Fruit fly (Drosophila melanogaster) whole organism, embryonic: ENCODE measurements around the gene Set2.

Experiments used
- Atf-2 ChIP-seq: fragments of 200-800 bp; sonication (Bioruptor generic); optimal IDR thresholded peaks from 2 replicates; lab custom pipeline; 2016; ENCODE audit warnings: missing biosample characterization, missing genetic modification characterization
- CG10959 ChIP-seq: fragments of 200-800 bp; sonication (Bioruptor generic); IDR thresholded peaks from 2 replicates; pipeline ENCODE4 v1.3.6; 2022; ENCODE audit warnings: missing biosample characterization, missing genetic modification characterization
- CG11696 ChIP-seq: fragments of 200-800 bp; sonication (Bioruptor generic); IDR thresholded peaks from 2 replicates; pipeline ENCODE4 v1.3.6; 2022; ENCODE audit warnings: missing biosample characterization, missing genetic modification characterization
- CG11723 ChIP-seq: fragments of 200-800 bp; sonication (Bioruptor generic); optimal IDR thresholded peaks from 2 replicates; lab custom pipeline; 2017; ENCODE audit warnings: missing biosample characterization, mild to moderate bottlenecking, missing genetic modification characterization
- CG12219 ChIP-seq: fragments of 200-800 bp; sonication (Bioruptor generic); optimal IDR thresholded peaks from 3 replicates; lab custom pipeline; 2018; ENCODE audit warnings: missing biosample characterization, mild to moderate bottlenecking, missing genetic modification characterization
- CG13123 ChIP-seq: fragments of 200-800 bp; sonication (Bioruptor generic); optimal IDR thresholded peaks from 2 replicates; lab custom pipeline; 2016; ENCODE audit warnings: missing biosample characterization, missing genetic modification characterization
- CG13775 ChIP-seq: fragments of 200-800 bp; sonication (Bioruptor generic); optimal IDR thresholded peaks from 3 replicates; lab custom pipeline; 2017; ENCODE audit warnings: missing biosample characterization, mild to moderate bottlenecking, missing genetic modification characterization
- CG15514 ChIP-seq: fragments of 200-800 bp; sonication (Bioruptor generic); optimal IDR thresholded peaks from 3 replicates; lab custom pipeline; 2017; ENCODE audit warnings: missing biosample characterization, missing genetic modification characterization, mild to moderate bottlenecking, moderate library complexity, missing genetic modification reagents
- CG17328 ChIP-seq: fragments of 200-800 bp; sonication (Bioruptor generic); IDR thresholded peaks from 2 replicates; pipeline ENCODE4 v1.3.6; 2022; ENCODE audit warnings: missing biosample characterization, missing genetic modification characterization
- CG17361 ChIP-seq: fragments of 200-800 bp; sonication (Bioruptor generic); IDR thresholded peaks from 3 replicates; pipeline ENCODE4 v1.3.6; 2022; ENCODE audit warnings: missing biosample characterization, missing genetic modification characterization
- CG17385 ChIP-seq: fragments of 200-800 bp; sonication (Bioruptor generic); optimal IDR thresholded peaks from 3 replicates; lab custom pipeline; 2018; ENCODE audit warnings: missing biosample characterization, mild to moderate bottlenecking, missing genetic modification characterization
- CG17568 ChIP-seq: fragments of 200-800 bp; sonication (Bioruptor generic); optimal IDR thresholded peaks from 2 replicates; lab custom pipeline; 2018; ENCODE audit warnings: missing biosample characterization, mild to moderate bottlenecking, missing genetic modification characterization, moderate library complexity
- CG2120 ChIP-seq: fragments of 200-800 bp; sonication (Bioruptor generic); optimal IDR thresholded peaks from 3 replicates; lab custom pipeline; 2016; ENCODE audit warnings: missing biosample characterization, missing genetic modification characterization
- CG2199 ChIP-seq: fragments of 200-800 bp; sonication (Bioruptor generic); IDR thresholded peaks from 3 replicates; pipeline ENCODE4 v1.3.6; 2022; ENCODE audit warnings: missing biosample characterization, missing genetic modification characterization
- CG2875 ChIP-seq: fragments of 200-800 bp; sonication (Bioruptor generic); optimal IDR thresholded peaks from 2 replicates; lab custom pipeline; 2017; ENCODE audit warnings: missing biosample characterization, mild to moderate bottlenecking, missing genetic modification characterization, missing genetic modification reagents
- CG30403 ChIP-seq: fragments of 200-800 bp; sonication (Bioruptor generic); optimal IDR thresholded peaks from 3 replicates; lab custom pipeline; 2016; ENCODE audit warnings: missing biosample characterization, missing genetic modification characterization
- CG32767 ChIP-seq: fragments of 200-800 bp; sonication (Bioruptor generic); IDR thresholded peaks from 2 replicates; pipeline ENCODE4 v1.3.6; 2022; ENCODE audit warnings: missing biosample characterization, missing genetic modification characterization
- CG34224 ChIP-seq: fragments of 200-800 bp; sonication (Bioruptor generic); IDR thresholded peaks from 3 replicates; pipeline ENCODE4 v1.3.6; 2022; ENCODE audit warnings: missing biosample characterization, missing genetic modification characterization; ENCODE audit not compliant: partially characterized antibody
- CG4360 ChIP-seq: fragments of 200-800 bp; sonication (Bioruptor generic); IDR thresholded peaks from 2 replicates; pipeline ENCODE4 v1.3.6; 2022; ENCODE audit warnings: missing biosample characterization, missing genetic modification characterization
- CG6813 ChIP-seq: fragments of 200-800 bp; sonication (Bioruptor generic); optimal IDR thresholded peaks from 2 replicates; lab custom pipeline; 2017; ENCODE audit warnings: missing biosample characterization, missing genetic modification characterization, mild to moderate bottlenecking, moderate library complexity, missing genetic modification reagents
- CG8765 ChIP-seq: fragments of 200-800 bp; sonication (Bioruptor generic); IDR thresholded peaks from 2 replicates; pipeline ENCODE4 v1.3.6; 2022; ENCODE audit warnings: missing biosample characterization, missing genetic modification characterization
- D19A ChIP-seq: fragments of 200-800 bp; optimal IDR thresholded peaks from 3 replicates; lab custom pipeline; 2019; ENCODE audit warnings: missing biosample characterization, mild to moderate bottlenecking, missing genetic modification characterization, moderate library complexity
- Dbx ChIP-seq: fragments of 200-800 bp; sonication (Bioruptor generic); IDR thresholded peaks from 3 replicates; pipeline ENCODE4 v1.3.6; 2022; ENCODE audit warnings: missing biosample characterization, missing genetic modification characterization
- Dip2 ChIP-seq: fragments of 200-800 bp; sonication (Bioruptor generic); IDR thresholded peaks from 2 replicates; pipeline ENCODE4 v1.3.6; 2022; ENCODE audit warnings: missing biosample characterization, missing genetic modification characterization
- Ets65A ChIP-seq: fragments of 200-800 bp; sonication (Bioruptor generic); peaks from one replicate; lab custom pipeline; 2016; ENCODE audit warnings: missing biosample characterization, missing genetic modification characterization
- Hmr ChIP-seq: fragments of 200-800 bp; sonication (Bioruptor generic); optimal IDR thresholded peaks from 3 replicates; lab custom pipeline; 2017; ENCODE audit warnings: mild to moderate bottlenecking, missing biosample characterization, missing genetic modification reagents, missing genetic modification characterization
- Lhr ChIP-seq: fragments of 200-800 bp; sonication (Bioruptor generic); optimal IDR thresholded peaks from 3 replicates; lab custom pipeline; 2017; ENCODE audit warnings: mild to moderate bottlenecking, missing biosample characterization, missing genetic modification reagents, missing genetic modification characterization
- Optix ChIP-seq: fragments of 200-800 bp; sonication (Bioruptor generic); IDR thresholded peaks from 3 replicates; pipeline ENCODE4 v1.3.6; 2022; ENCODE audit warnings: missing biosample characterization, missing genetic modification characterization
- ac ChIP-seq: fragments of 200-800 bp; sonication (Bioruptor generic); optimal IDR thresholded peaks from 3 replicates; lab custom pipeline; 2017; ENCODE audit warnings: missing biosample characterization, mild to moderate bottlenecking, missing genetic modification characterization
- amos ChIP-seq: fragments of 200-800 bp; sonication (Bioruptor generic); IDR thresholded peaks from 2 replicates; pipeline ENCODE4 v1.3.6; 2022; ENCODE audit warnings: missing biosample characterization, missing genetic modification characterization; ENCODE audit not compliant: partially characterized antibody
- bbx ChIP-seq: fragments of 200-800 bp; sonication (Bioruptor generic); IDR thresholded peaks from 2 replicates; pipeline ENCODE4 v1.3.6; 2022; ENCODE audit warnings: missing biosample characterization, missing genetic modification characterization; ENCODE audit not compliant: partially characterized antibody
- bsh ChIP-seq, 2 experiments: fragments of 200-800 bp; sonication (Bioruptor generic); optimal IDR thresholded peaks; 2 replicates each; lab custom pipeline; 2017 to 2018; ENCODE audit warnings: mild to moderate bottlenecking in 2 of 2, missing biosample characterization in 2 of 2, missing genetic modification characterization in 2 of 2, moderate library complexity in 1 of 2
- caup ChIP-seq: fragments of 200-800 bp; sonication (Bioruptor generic); optimal IDR thresholded peaks from 3 replicates; lab custom pipeline; 2017; ENCODE audit warnings: missing biosample characterization, mild to moderate bottlenecking, missing genetic modification characterization, moderate library complexity; ENCODE audit not compliant: severe bottlenecking
- chm ChIP-seq: fragments of 200-800 bp; sonication (Bioruptor generic); IDR thresholded peaks from 2 replicates; pipeline ENCODE4 v1.3.6; 2022; ENCODE audit warnings: missing biosample characterization, missing genetic modification characterization
- dmrt99B ChIP-seq: fragments of 200-800 bp; sonication (Bioruptor generic); optimal IDR thresholded peaks from 2 replicates; lab custom pipeline; 2018; ENCODE audit warnings: missing biosample characterization, mild to moderate bottlenecking, missing genetic modification characterization, moderate library complexity
- en ChIP-seq: fragments of 200-800 bp; sonication (Bioruptor generic); optimal IDR thresholded peaks from 2 replicates; lab custom pipeline; 2016; ENCODE audit warnings: missing biosample characterization, missing genetic modification characterization
- esg ChIP-seq: fragments of 200-800 bp; sonication (Bioruptor generic); conservative IDR thresholded peaks from 2 replicates; pipeline ENCODE4 v1.3.6; 2022; ENCODE audit warnings: missing biosample characterization, missing genetic modification characterization
- grn ChIP-seq: fragments of 200-800 bp; sonication (Bioruptor generic); optimal IDR thresholded peaks from 3 replicates; lab custom pipeline; 2017; ENCODE audit warnings: missing biosample characterization, missing genetic modification characterization
- gsb-n ChIP-seq: fragments of 200-800 bp; sonication (Bioruptor generic); optimal IDR thresholded peaks from 3 replicates; lab custom pipeline; 2018; ENCODE audit warnings: missing biosample characterization, mild to moderate bottlenecking, missing genetic modification characterization
- gt ChIP-seq: fragments of 200-800 bp; sonication (Bioruptor generic); IDR thresholded peaks from 2 replicates; pipeline ENCODE4 v1.3.6; 2022; ENCODE audit warnings: missing biosample characterization, missing genetic modification characterization
- hkb ChIP-seq, 2 experiments: fragments of 200-800 bp in 1 of 2; fragments of >200 bp in 1 of 2; sonication (Bioruptor generic) in 1 of 2; IDR thresholded peaks in 1 of 2; optimal IDR thresholded peaks in 1 of 2; 2 replicates each; pipeline versions ENCODE4 v1.3.6 to Lab custom; 2017 to 2022; ENCODE audit warnings: missing biosample characterization in 1 of 2, missing genetic modification characterization in 1 of 2
- kay ChIP-seq: fragments of 200-800 bp; sonication (Bioruptor generic); optimal IDR thresholded peaks from 2 replicates; lab custom pipeline; 2016; ENCODE audit warnings: missing biosample characterization, missing genetic modification characterization
- odd ChIP-seq: fragments of 200-800 bp; sonication (Bioruptor generic); optimal IDR thresholded peaks from 2 replicates; lab custom pipeline; 2017; ENCODE audit warnings: missing biosample characterization, mild to moderate bottlenecking, missing genetic modification characterization
- pros ChIP-seq: fragments of 200-800 bp; sonication (Bioruptor generic); optimal IDR thresholded peaks from 3 replicates; lab custom pipeline; 2019; ENCODE audit warnings: missing biosample characterization, mild to moderate bottlenecking, missing genetic modification characterization, moderate library complexity
- psq ChIP-seq: fragments of 200-800 bp; sonication (Bioruptor generic); optimal IDR thresholded peaks from 2 replicates; lab custom pipeline; 2017; ENCODE audit warnings: missing biosample characterization, missing genetic modification characterization
- scrt ChIP-seq: fragments of 200-800 bp; sonication (Bioruptor generic); optimal IDR thresholded peaks from 2 replicates; lab custom pipeline; 2018; ENCODE audit warnings: missing biosample characterization, mild to moderate bottlenecking, missing genetic modification characterization, moderate library complexity
- sens ChIP-seq: fragments of 200-800 bp; sonication (Bioruptor generic); peaks from one replicate; lab custom pipeline; 2016; ENCODE audit warnings: missing biosample characterization, missing genetic modification characterization
- slou ChIP-seq: fragments of 200-800 bp; sonication (Bioruptor generic); optimal IDR thresholded peaks from 3 replicates; lab custom pipeline; 2016; ENCODE audit warnings: missing biosample characterization, missing genetic modification characterization
- toy ChIP-seq: fragments of 200-800 bp; sonication (Bioruptor generic); IDR thresholded peaks from 2 replicates; pipeline ENCODE4 v1.3.6; 2022; ENCODE audit warnings: missing biosample characterization, missing genetic modification characterization
- unc-4 ChIP-seq: fragments of 200-800 bp; sonication (Bioruptor generic); IDR thresholded peaks from 2 replicates; pipeline ENCODE4 v1.3.6; 2022; ENCODE audit warnings: missing biosample characterization, missing genetic modification characterization; ENCODE audit not compliant: partially characterized antibody
- zfh2 ChIP-seq: fragments of 200-800 bp; sonication (Bioruptor generic); optimal IDR thresholded peaks from 2 replicates; lab custom pipeline; 2016; ENCODE audit warnings: missing biosample characterization, missing genetic modification characterization

Set2 gene

dm6 chrX:13434065-13434464, 21.0 kb downstream of the Set2 start (continued):
- no peak for TF ChIP-seq CG11696 (GFP tag; lab: Robert Waterston, UW)
- TF ChIP-seq zfh2, result no peak
- no peak for TF ChIP-seq ac (GFP tag; lab: Kevin White, UChicago)
- TF ChIP-seq slou, result no peak
- TF ChIP-seq hkb (optimal IDR thresholded peaks at IDR 0.05; lab: Kevin White, UChicago), result no peak
- 0 out of 2 replicates have a peak, but pooled peaks have one; percentile 24 for TF ChIP-seq hkb (GFP tag; IDR thresholded peaks at IDR 0.05; lab: Robert Waterston, UW)
- TF ChIP-seq en, result no peak
- no peak for TF ChIP-seq CG13123
- no peak for TF ChIP-seq CG17361 (GFP tag; lab: Robert Waterston, UW)
- 0 out of 3 replicates have a peak, but pooled peaks have one; percentile 11 for TF ChIP-seq Dbx (GFP tag; lab: Robert Waterston, UW)
- TF ChIP-seq CG17568 (GFP tag; lab: Kevin White, UChicago), result no peak
- TF ChIP-seq grn (GFP tag; lab: Kevin White, UChicago), result no peak
- no peak for TF ChIP-seq CG8765
- TF ChIP-seq Atf-2 (GFP tag; lab: Kevin White, UChicago), result no peak
- no peak for TF ChIP-seq CG12219
- TF ChIP-seq CG17328 (GFP tag; lab: Robert Waterston, UW), result no peak
- TF ChIP-seq sens (GFP tag; lab: Kevin White, UChicago), result peak; percentile 46
- no peak for TF ChIP-seq gsb-n (tag; lab: Kevin White, UChicago)
- TF ChIP-seq Optix (GFP tag; lab: Robert Waterston, UW), result peak; percentile 35; the same call in 1 of the 3 replicates
- no peak for TF ChIP-seq CG15514
- peak; percentile 29; the same call in 1 of the 2 replicates for TF ChIP-seq esg (GFP tag; lab: Robert Waterston, UW)
- no peak for TF ChIP-seq toy (GFP tag; lab: Robert Waterston, UW)
- TF ChIP-seq CG4360 (GFP tag; lab: Robert Waterston, UW), result no peak
- TF ChIP-seq CG2120 (GFP tag; lab: Kevin White, UChicago), result peak; percentile 37
- peak; percentile 14 for TF ChIP-seq CG30403 (GFP tag; lab: Kevin White, UChicago)
- no peak for TF ChIP-seq CG34224 (GFP tag; lab: Robert Waterston, UW)
- TF ChIP-seq CG32767 (GFP tag; lab: Robert Waterston, UW), result no peak
- no peak for TF ChIP-seq CG11723 (GFP tag; lab: Kevin White, UChicago)
- TF ChIP-seq CG10959 (GFP tag; lab: Robert Waterston, UW), result no peak
- TF ChIP-seq dmrt99B (tag; lab: Kevin White, UChicago), result peak; percentile 43
- no peak for TF ChIP-seq pros (GFP tag; lab: Kevin White, UChicago)
- no peak for TF ChIP-seq Dip2 (GFP tag; lab: Robert Waterston, UW)
- TF ChIP-seq scrt, result no peak
- TF ChIP-seq bsh (GFP tag; optimal IDR thresholded peaks at IDR 0.05; lab: Kevin White, UChicago), result no peak
- no peak for TF ChIP-seq bbx
- no peak for TF ChIP-seq D19A (tag; lab: Kevin White, UChicago)
- no peak for TF ChIP-seq unc-4 (GFP tag; lab: Robert Waterston, UW)
- TF ChIP-seq CG2199 (GFP tag; lab: Robert Waterston, UW), result no peak
- no peak for TF ChIP-seq kay (GFP tag; lab: Kevin White, UChicago)
- TF ChIP-seq caup (GFP tag; lab: Kevin White, UChicago), result peak; percentile 1
- no peak for TF ChIP-seq psq (GFP tag; lab: Kevin White, UChicago)
- no peak for TF ChIP-seq amos (GFP tag; lab: Robert Waterston, UW)
- TF ChIP-seq CG2875 (GFP tag; lab: Kevin White, UChicago), result no peak
- TF ChIP-seq gt (GFP tag; lab: Robert Waterston, UW), result no peak
- no peak for TF ChIP-seq Ets65A (GFP tag; lab: Kevin White, UChicago)
- TF ChIP-seq Lhr (GFP tag; lab: Kevin White, UChicago), result no peak
- TF ChIP-seq chm (GFP tag; lab: Robert Waterston, UW), result no peak
- no peak for TF ChIP-seq CG6813 (GFP tag; lab: Kevin White, UChicago)
- TF ChIP-seq CG17385 (GFP tag; lab: Kevin White, UChicago), result no peak
- TF ChIP-seq Hmr (GFP tag; lab: Kevin White, UChicago), result peak; percentile 44
- TF ChIP-seq CG13775, result no peak
- no peak for TF ChIP-seq odd
